Worm (Caenorhabditis elegans) whole organism, young adult: ENCODE results near the gene mcm-3.

Experiments used
- F10E7.11 ChIP-seq: sonication (generic microtip); optimal IDR thresholded peaks from 2 replicates; lab custom pipeline; 2017; ENCODE audit warnings: mild to moderate bottlenecking, missing genetic modification characterization, moderate library complexity, missing compliant biosample characterization
- Y53G8AR.9 ChIP-seq: fragments of 200-800 bp; sonication (Bioruptor generic); conservative IDR thresholded peaks from 2 replicates; pipeline ENCODE4 v1.3.6; 2022; ENCODE audit warnings: missing genetic modification reagents, missing genetic modification characterization, missing compliant biosample characterization
- Y67H2A.10 ChIP-seq: fragments of 200-800 bp; sonication (Bioruptor generic); conservative IDR thresholded peaks from 2 replicates; pipeline ENCODE4 v1.3.6; 2022; ENCODE audit warnings: missing genetic modification reagents, missing genetic modification characterization, missing compliant biosample characterization
- ama-1 ChIP-seq, 3 experiments: fragments of 150-350 bp in 1 of 3; sonication (generic microtip) in 2 of 3; optimal IDR thresholded peaks; 2 replicates each; lab custom pipeline; 2014 to 2018; ENCODE audit warnings: missing biosample characterization in 2 of 3, missing genetic modification characterization in 2 of 3, missing genetic modification reagents in 2 of 3
- ets-4 ChIP-seq: fragments of 200-800 bp; sonication (Bioruptor generic); optimal IDR thresholded peaks from 2 replicates; lab custom pipeline; 2018; ENCODE audit warnings: mild to moderate bottlenecking, missing genetic modification characterization, missing compliant biosample characterization
- fkh-3 ChIP-seq: sonication (generic microtip); optimal IDR thresholded peaks from 2 replicates; lab custom pipeline; 2016; ENCODE audit warnings: mild to moderate bottlenecking, missing genetic modification characterization, missing compliant biosample characterization

DNA sequence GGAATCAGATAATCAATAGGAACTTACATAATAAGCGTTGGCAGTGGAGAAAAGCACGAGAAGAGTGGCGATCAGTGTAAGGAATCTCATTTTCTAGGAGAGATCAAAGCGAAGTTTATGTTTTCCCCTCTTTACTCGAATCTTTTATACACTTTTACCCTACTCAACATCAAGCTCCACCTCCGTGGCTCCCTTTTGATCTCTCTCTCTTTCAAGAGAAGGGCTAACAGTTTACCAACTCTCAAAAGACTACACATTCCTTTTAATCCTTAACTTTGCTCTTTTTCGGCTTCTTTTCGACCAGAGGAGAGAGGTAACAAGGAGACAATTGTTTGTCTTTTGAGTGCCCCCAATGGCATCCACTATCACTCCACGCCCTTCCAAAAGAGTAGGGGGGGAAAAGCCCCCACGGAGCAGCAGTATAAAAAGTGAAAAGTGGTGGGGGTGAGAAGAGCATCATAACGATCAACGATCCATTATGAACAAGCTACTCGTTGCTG lies 27.9 kb upstream of the mcm-3 start, which contains the start of the genes C01G10.15 and C01G10.6:
- TF ChIP-seq ets-4 (GFP tag; lab: Kevin White, UChicago): no peak
- no peak for TF ChIP-seq Y53G8AR.9 (GFP tag; lab: Robert Waterston, UW)
- TF ChIP-seq F10E7.11: no peak
- TF ChIP-seq fkh-3 (tag; lab: Kevin White, UChicago): no peak
- no peak for TF ChIP-seq ama-1 (optimal IDR thresholded peaks at IDR 0.05; lab: Kevin White, UChicago)
- no peak for TF ChIP-seq ama-1 (GFP tag; optimal IDR thresholded peaks at IDR 0.05; lab: Kevin White, UChicago)
- TF ChIP-seq Y67H2A.10 (GFP tag; lab: Robert Waterston, UW): no peak
